Worm (Caenorhabditis elegans): Measurements from ENCODE around the gene F56B3.2.
"Not testable (repeated sequence)": the region's sequence is repeated elsewhere in the genome, so short reads cannot be mapped to it uniquely, and the experiment has no call there.

Gene F56B3.2

ce11 chrIV:768312-768711 lies at the start of gene F56B3.2:
F56B3.2 (minus strand) TSS chrIV:768584.
- no peak for TF ChIP-seq unc-62 (GFP tag; optimal IDR thresholded peaks at IDR 0.05)

ce11 chrIV:817879-818278 lies 49.5 kb upstream of the F56B3.2 start:
- no peak for TF ChIP-seq unc-62 (GFP tag; optimal IDR thresholded peaks at IDR 0.05)

- TF ChIP-seq unc-62 (GFP tag; optimal IDR thresholded peaks at IDR 0.05), result no peak
Measured at ce11 chrIV:807027-807516, 38.7 kb upstream of the F56B3.2 start, which contains the start of gene Y55F3BL.6. Y55F3BL.6 (minus strand) TSS chrIV:807077.

ce11 chrIV:805693-806092 lies 37.3 kb upstream of the F56B3.2 start:
- no peak for TF ChIP-seq unc-62 (GFP tag; optimal IDR thresholded peaks at IDR 0.05)

- TF ChIP-seq unc-62 (GFP tag; optimal IDR thresholded peaks at IDR 0.05), result no peak
Measured at ce11 chrIV:804802-805201, 36.4 kb upstream of the F56B3.2 start, which contains the start of gene Y55F3BL.4. Y55F3BL.4 (plus strand) TSS chrIV:805102.

ce11 chrIV:801162-801561 lies 32.8 kb upstream of the F56B3.2 start:
- no peak for TF ChIP-seq unc-62 (GFP tag; optimal IDR thresholded peaks at IDR 0.05)

- TF ChIP-seq unc-62 (GFP tag; optimal IDR thresholded peaks at IDR 0.05), result no peak
Measured at ce11 chrIV:800518-800917, 32.1 kb upstream of the F56B3.2 start, which contains the start of gene mrpl-46. mrpl-46 (plus strand) TSS chrIV:800818.

- no peak for TF ChIP-seq unc-62 (GFP tag; optimal IDR thresholded peaks at IDR 0.05)
Measured at ce11 chrIV:796521-797073, 28.2 kb upstream of the F56B3.2 start, which contains the start of the genes F56B3.11 and ech-5. F56B3.11 (minus strand) TSS chrIV:796571. ech-5 (plus strand) TSS chrIV:797023.

ce11 chrIV:795383-795872 lies 27.0 kb upstream of the F56B3.2 start, which contains the start of gene skr-18:
skr-18 (minus strand) TSS chrIV:795433.
- TF ChIP-seq unc-62 (GFP tag; optimal IDR thresholded peaks at IDR 0.05), result no peak

ce11 chrIV:794275-794674 lies 25.9 kb upstream of the F56B3.2 start, which contains the start of gene F56B3.4:
F56B3.4 (minus strand) TSS chrIV:794275.
- TF ChIP-seq unc-62 (GFP tag; optimal IDR thresholded peaks at IDR 0.05), result no peak

ce11 chrIV:787755-788154 lies 19.4 kb upstream of the F56B3.2 start, which contains the start of gene F56B3.6:
F56B3.6 (plus strand) TSS chrIV:788055.
- TF ChIP-seq unc-62 (GFP tag; optimal IDR thresholded peaks at IDR 0.05), result no peak

- TF ChIP-seq unc-62 (GFP tag; optimal IDR thresholded peaks at IDR 0.05), result no peak
Measured at ce11 chrIV:782393-782792, 14.0 kb upstream of the F56B3.2 start.

ce11 chrIV:778484-778883 lies 10.1 kb upstream of the F56B3.2 start, which contains the start of gene ugt-52:
ugt-52 (plus strand) TSS chrIV:778784.
- TF ChIP-seq unc-62 (GFP tag; optimal IDR thresholded peaks at IDR 0.05), result no peak

- TF ChIP-seq unc-62 (GFP tag; optimal IDR thresholded peaks at IDR 0.05), result no peak
Measured at ce11 chrIV:773580-773979, 5.2 kb upstream of the F56B3.2 start.

ce11 chrIV:772931-773330 lies 4.5 kb upstream of the F56B3.2 start, which contains the start of gene mrpl-2:
mrpl-2 (plus strand) TSS chrIV:773237.
- TF ChIP-seq unc-62 (GFP tag; optimal IDR thresholded peaks at IDR 0.05), result no peak

ce11 chrIV:771061-771460 lies 2.7 kb upstream of the F56B3.2 start, which contains the start of gene F56B3.9:
F56B3.9 (plus strand) TSS chrIV:771361.
- TF ChIP-seq unc-62 (GFP tag; optimal IDR thresholded peaks at IDR 0.05), result not testable (repeated sequence)

All from whole organism, dauer.